Worm (Caenorhabditis elegans): Measurements from ENCODE around the gene srab-23.

DNA sequence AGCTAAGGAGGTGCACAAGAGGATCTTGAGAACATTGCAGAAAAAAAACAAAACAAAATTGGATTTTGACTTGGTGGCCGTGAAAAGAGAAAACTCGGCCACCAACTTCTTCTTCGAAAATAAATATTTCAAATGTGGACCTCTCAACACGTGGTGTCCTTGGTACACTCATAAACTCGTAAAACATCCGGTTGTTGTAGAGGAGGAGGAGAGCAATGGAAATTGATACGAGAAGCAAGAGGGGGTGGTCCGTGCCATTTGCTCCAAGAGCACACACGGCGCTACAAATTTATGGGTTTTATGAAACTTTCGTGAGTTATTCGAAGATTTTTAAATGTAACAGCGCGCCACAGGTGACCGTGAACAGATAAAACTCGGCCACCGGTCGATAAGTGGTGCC, 46.4 kb upstream of the srab-23 start:
- no peak for TF ChIP-seq unc-62 (GFP tag; optimal IDR thresholded peaks at IDR 0.05)
- TF ChIP-seq ZK546.5 (tag; optimal IDR thresholded peaks at IDR 0.05): no peak
- no peak for TF ChIP-seq zag-1 (tag; optimal IDR thresholded peaks at IDR 0.05)
- no peak for TF ChIP-seq aly-2 (tag; optimal IDR thresholded peaks at IDR 0.05)
- no peak for TF ChIP-seq sma-3 (GFP tag; optimal IDR thresholded peaks at IDR 0.05)
- no peak for TF ChIP-seq ztf-4 (tag; optimal IDR thresholded peaks at IDR 0.05)
- no peak for TF ChIP-seq nhr-11 (tag; optimal IDR thresholded peaks at IDR 0.05)
- no peak for TF ChIP-seq elt-1 (tag; optimal IDR thresholded peaks at IDR 0.05)
- no peak for TF ChIP-seq mbf-1 (tag; optimal IDR thresholded peaks at IDR 0.05)
- TF ChIP-seq R02D3.7 (tag; optimal IDR thresholded peaks at IDR 0.05): no peak
- TF ChIP-seq mdl-1 (tag; optimal IDR thresholded peaks at IDR 0.05): no peak
- TF ChIP-seq lin-13 (GFP tag; optimal IDR thresholded peaks at IDR 0.05): no peak
- no peak for TF ChIP-seq peb-1 (tag; optimal IDR thresholded peaks at IDR 0.05)
- TF ChIP-seq elt-3 (tag; optimal IDR thresholded peaks at IDR 0.05): no peak
